Fruit fly (Drosophila melanogaster) whole organism, embryonic: ENCODE results near the gene CG10300.

Source experiments
- Atf6 ChIP-seq: fragments of 200-800 bp; sonication (Bioruptor generic); IDR thresholded peaks from 2 replicates; pipeline ENCODE4 v1.3.6; 2022; ENCODE audit warnings: missing biosample characterization, missing genetic modification characterization
- B-H2 ChIP-seq: fragments of 200-800 bp; sonication (Bioruptor generic); optimal IDR thresholded peaks from 2 replicates; lab custom pipeline; 2018; ENCODE audit warnings: missing biosample characterization, mild to moderate bottlenecking, missing genetic modification characterization
- CG10462 ChIP-seq: fragments of 200-800 bp; sonication (Bioruptor generic); optimal IDR thresholded peaks from 2 replicates; lab custom pipeline; 2016; ENCODE audit warnings: missing biosample characterization, missing genetic modification characterization
- CG11247 ChIP-seq: fragments of 200-800 bp; sonication (Bioruptor generic); IDR thresholded peaks from 2 replicates; pipeline ENCODE4 v1.3.6; 2022; ENCODE audit warnings: missing biosample characterization, missing genetic modification characterization
- CG11695 ChIP-seq: fragments of 200-800 bp; sonication (Bioruptor generic); IDR thresholded peaks from 3 replicates; pipeline ENCODE4 v1.3.6; 2022; ENCODE audit warnings: missing biosample characterization, missing genetic modification characterization
- CG11723 ChIP-seq: fragments of 200-800 bp; sonication (Bioruptor generic); optimal IDR thresholded peaks from 2 replicates; lab custom pipeline; 2017; ENCODE audit warnings: missing biosample characterization, mild to moderate bottlenecking, missing genetic modification characterization
- CG13123 ChIP-seq: fragments of 200-800 bp; sonication (Bioruptor generic); optimal IDR thresholded peaks from 2 replicates; lab custom pipeline; 2016; ENCODE audit warnings: missing biosample characterization, missing genetic modification characterization
- CG14441 ChIP-seq: fragments of 200-800 bp; sonication (Bioruptor generic); IDR thresholded peaks from 2 replicates; pipeline ENCODE4 v1.3.6; 2022; ENCODE audit warnings: missing biosample characterization, missing genetic modification characterization
- CG14965 ChIP-seq: fragments of 200-800 bp; sonication (Bioruptor generic); optimal IDR thresholded peaks from 2 replicates; lab custom pipeline; 2016; ENCODE audit warnings: missing biosample characterization, missing genetic modification characterization, borderline replicate concordance
- CG17328 ChIP-seq: fragments of 200-800 bp; sonication (Bioruptor generic); IDR thresholded peaks from 2 replicates; pipeline ENCODE4 v1.3.6; 2022; ENCODE audit warnings: missing biosample characterization, missing genetic modification characterization
- CG17568 ChIP-seq: fragments of 200-800 bp; sonication (Bioruptor generic); optimal IDR thresholded peaks from 2 replicates; lab custom pipeline; 2018; ENCODE audit warnings: missing biosample characterization, mild to moderate bottlenecking, missing genetic modification characterization, moderate library complexity
- CG17829 ChIP-seq: fragments of 200-800 bp; optimal IDR thresholded peaks from 2 replicates; lab custom pipeline; 2019; ENCODE audit warnings: missing biosample characterization, mild to moderate bottlenecking, missing genetic modification characterization, moderate library complexity
- CG18476 ChIP-seq: fragments of 200-800 bp; sonication (Bioruptor generic); optimal IDR thresholded peaks from 2 replicates; lab custom pipeline; 2016; ENCODE audit warnings: missing biosample characterization, mild to moderate bottlenecking, missing genetic modification characterization
- CG18619 ChIP-seq: fragments of 200-800 bp; sonication (Bioruptor generic); optimal IDR thresholded peaks from 3 replicates; lab custom pipeline; 2017; ENCODE audit warnings: missing biosample characterization, mild to moderate bottlenecking, missing genetic modification characterization
- CG2202 ChIP-seq: fragments of 200-800 bp; sonication (Bioruptor generic); optimal IDR thresholded peaks from 2 replicates; lab custom pipeline; 2018; ENCODE audit warnings: missing biosample characterization, mild to moderate bottlenecking, missing genetic modification characterization
- CG2875 ChIP-seq: fragments of 200-800 bp; sonication (Bioruptor generic); optimal IDR thresholded peaks from 2 replicates; lab custom pipeline; 2017; ENCODE audit warnings: missing biosample characterization, mild to moderate bottlenecking, missing genetic modification characterization, missing genetic modification reagents
- CG33557 ChIP-seq: fragments of 200-800 bp; sonication (Bioruptor generic); optimal IDR thresholded peaks from 2 replicates; lab custom pipeline; 2019; ENCODE audit warnings: missing biosample characterization, mild to moderate bottlenecking, missing genetic modification characterization, moderate library complexity
- CG3726 ChIP-seq: fragments of 200-800 bp; sonication (Bioruptor generic); IDR thresholded peaks from 3 replicates; pipeline ENCODE4, ENCODE4 v1.3.6; 2022; ENCODE audit warnings: missing biosample characterization, missing genetic modification characterization
- CG4328 ChIP-seq: fragments of 200-800 bp; sonication (Bioruptor generic); optimal IDR thresholded peaks from 3 replicates; lab custom pipeline; 2017; ENCODE audit warnings: missing biosample characterization, missing genetic modification reagents, missing genetic modification characterization
- CG4854 ChIP-seq: fragments of 200-800 bp; sonication (Bioruptor generic); optimal IDR thresholded peaks from 2 replicates; lab custom pipeline; 2016; ENCODE audit warnings: missing biosample characterization, missing genetic modification characterization, inconsistent platforms
- CG5953 ChIP-seq: fragments of 200-800 bp; sonication (Bioruptor generic); IDR thresholded peaks from 2 replicates; pipeline ENCODE4 v1.3.6; 2022; ENCODE audit warnings: missing biosample characterization, missing genetic modification characterization
- CG9609 ChIP-seq: fragments of 200-800 bp; sonication (Bioruptor generic); optimal IDR thresholded peaks from 3 replicates; lab custom pipeline; 2016; ENCODE audit warnings: missing biosample characterization, missing genetic modification characterization
- CG9797 ChIP-seq: fragments of 200-800 bp; sonication (Bioruptor generic); optimal IDR thresholded peaks from 3 replicates; lab custom pipeline; 2018; ENCODE audit warnings: missing biosample characterization, mild to moderate bottlenecking, missing genetic modification characterization
- Chrac-16 ChIP-seq: fragments of 200-800 bp; sonication (Bioruptor generic); optimal IDR thresholded peaks from 3 replicates; lab custom pipeline; 2016; ENCODE audit warnings: missing biosample characterization, missing genetic modification characterization
- D ChIP-seq, 2 experiments: fragments of 200-800 bp in 1 of 2; fragments of >200 bp in 1 of 2; sonication (Bioruptor generic) in 1 of 2; optimal IDR thresholded peaks; 2 replicates in 1 of 2; 3 replicates in 1 of 2; lab custom pipeline; 2017; ENCODE audit warnings: mild to moderate bottlenecking in 1 of 2, missing biosample characterization in 1 of 2, missing genetic modification characterization in 1 of 2, missing genetic modification reagents in 1 of 2
- ERR ChIP-seq: fragments of 200-800 bp; sonication (Bioruptor generic); optimal IDR thresholded peaks from 2 replicates; lab custom pipeline; 2016; ENCODE audit warnings: missing biosample characterization, missing genetic modification characterization
- HHEX ChIP-seq: fragments of 200-800 bp; sonication (Bioruptor generic); optimal IDR thresholded peaks from 3 replicates; lab custom pipeline; 2017; ENCODE audit warnings: missing biosample characterization, mild to moderate bottlenecking, missing genetic modification characterization, missing genetic modification reagents
- Hand ChIP-seq: fragments of 200-800 bp; sonication (Bioruptor generic); optimal IDR thresholded peaks from 2 replicates; lab custom pipeline; 2017; ENCODE audit warnings: mild to moderate bottlenecking, missing biosample characterization, missing genetic modification reagents, missing genetic modification characterization
- Side ChIP-seq: fragments of 200-800 bp; sonication (Bioruptor generic); optimal IDR thresholded peaks from 2 replicates; lab custom pipeline; 2016; ENCODE audit warnings: missing biosample characterization, missing genetic modification characterization
- Sox102F ChIP-seq: fragments of 200-800 bp; sonication (Bioruptor generic); optimal IDR thresholded peaks from 2 replicates; lab custom pipeline; 2018; ENCODE audit warnings: missing biosample characterization, mild to moderate bottlenecking, missing genetic modification characterization, moderate library complexity
- Sry-β ChIP-seq: fragments of 200-800 bp; sonication (Bioruptor generic); optimal IDR thresholded peaks from 2 replicates; lab custom pipeline; 2018; ENCODE audit warnings: missing biosample characterization, mild to moderate bottlenecking, missing genetic modification characterization, moderate library complexity
- bab2 ChIP-seq: fragments of 200-800 bp; sonication (Bioruptor generic); optimal IDR thresholded peaks from 2 replicates; lab custom pipeline; 2016; ENCODE audit warnings: missing biosample characterization, missing genetic modification characterization
- btn ChIP-seq: fragments of 200-800 bp; sonication (Bioruptor generic); optimal IDR thresholded peaks from 2 replicates; lab custom pipeline; 2016; ENCODE audit warnings: missing biosample characterization, missing genetic modification characterization
- ci ChIP-seq: fragments of 200-800 bp; sonication (Bioruptor generic); IDR thresholded peaks from 3 replicates; pipeline ENCODE4 v1.3.6; 2022; ENCODE audit warnings: missing biosample characterization, missing genetic modification characterization
- dan ChIP-seq: fragments of 200-800 bp; sonication (Bioruptor generic); IDR thresholded peaks from 2 replicates; pipeline ENCODE4 v1.3.6; 2022; ENCODE audit warnings: missing biosample characterization, missing genetic modification characterization
- dysf ChIP-seq: fragments of 200-800 bp; sonication (Bioruptor generic); IDR thresholded peaks from 3 replicates; pipeline ENCODE4 v1.3.6; 2022; ENCODE audit warnings: missing biosample characterization, missing genetic modification characterization
- her ChIP-seq: fragments of 200-800 bp; sonication (Bioruptor generic); optimal IDR thresholded peaks from 2 replicates; lab custom pipeline; 2016; ENCODE audit warnings: missing biosample characterization, missing genetic modification characterization
- hkb ChIP-seq, 2 experiments: fragments of 200-800 bp in 1 of 2; fragments of >200 bp in 1 of 2; sonication (Bioruptor generic) in 1 of 2; IDR thresholded peaks in 1 of 2; optimal IDR thresholded peaks in 1 of 2; 2 replicates each; pipeline versions ENCODE4 v1.3.6 to Lab custom; 2017 to 2022; ENCODE audit warnings: missing biosample characterization in 1 of 2, missing genetic modification characterization in 1 of 2
- jigr1 ChIP-seq: fragments of 200-800 bp; sonication (Bioruptor generic); IDR thresholded peaks from 3 replicates; pipeline ENCODE4 v1.3.6; 2022; ENCODE audit warnings: missing biosample characterization, missing genetic modification characterization
- nmo ChIP-seq: fragments of 200-800 bp; sonication (Bioruptor generic); optimal IDR thresholded peaks from 2 replicates; lab custom pipeline; 2018; ENCODE audit warnings: missing biosample characterization, mild to moderate bottlenecking, missing genetic modification characterization, moderate library complexity
- pnt ChIP-seq: fragments of 200-800 bp; sonication (Bioruptor generic); optimal IDR thresholded peaks from 3 replicates; lab custom pipeline; 2016; ENCODE audit warnings: missing biosample characterization, missing genetic modification characterization
- pzg ChIP-seq: fragments of 200-800 bp; sonication (Bioruptor generic); optimal IDR thresholded peaks from 3 replicates; lab custom pipeline; 2018; ENCODE audit warnings: missing biosample characterization, mild to moderate bottlenecking, missing genetic modification characterization, moderate library complexity
- repo ChIP-seq: fragments of 200-800 bp; sonication (Bioruptor generic); optimal IDR thresholded peaks from 2 replicates; lab custom pipeline; 2016; ENCODE audit warnings: missing biosample characterization, missing genetic modification characterization
- ro ChIP-seq: fragments of 200-800 bp; sonication (Bioruptor generic); IDR thresholded peaks from 2 replicates; pipeline ENCODE4 v1.3.6; 2022; ENCODE audit warnings: missing biosample characterization, missing genetic modification characterization
- scrt ChIP-seq: fragments of 200-800 bp; sonication (Bioruptor generic); optimal IDR thresholded peaks from 2 replicates; lab custom pipeline; 2018; ENCODE audit warnings: missing biosample characterization, mild to moderate bottlenecking, missing genetic modification characterization, moderate library complexity
- sisA ChIP-seq: fragments of 200-800 bp; sonication (Bioruptor generic); IDR thresholded peaks from 2 replicates; pipeline ENCODE4 v1.3.6; 2022; ENCODE audit warnings: missing biosample characterization, missing genetic modification characterization
- so ChIP-seq: fragments of 200-800 bp; sonication (Bioruptor generic); IDR thresholded peaks from 3 replicates; pipeline ENCODE4 v1.3.6; 2022; ENCODE audit warnings: missing biosample characterization, missing genetic modification characterization
- ssp ChIP-seq: fragments of 200-800 bp; sonication (Bioruptor generic); IDR thresholded peaks from 2 replicates; pipeline ENCODE4 v1.3.6; 2022; ENCODE audit warnings: missing biosample characterization, missing genetic modification characterization
- tup ChIP-seq: fragments of 200-800 bp; sonication (Bioruptor generic); optimal IDR thresholded peaks from 2 replicates; lab custom pipeline; 2016; ENCODE audit warnings: missing biosample characterization, mild to moderate bottlenecking, missing genetic modification characterization, moderate library complexity

CG10300 gene

dm6 chr3R:23723381-23724034 is 12.2 kb downstream of the CG10300 start (continued):
- TF ChIP-seq CG33557 (GFP tag; lab: Kevin White, UChicago) (peak; percentile 30), B-H2 (GFP tag; lab: Kevin White, UChicago) (no peak), so (GFP tag; lab: Robert Waterston, UW) (peak; percentile 37; the same call in 1 of the 3 replicates), pnt (GFP tag; lab: Kevin White, UChicago) (peak; percentile 60), hkb (optimal IDR thresholded peaks at IDR 0.05; lab: Kevin White, UChicago) (no peak), hkb (GFP tag; IDR thresholded peaks at IDR 0.05; lab: Robert Waterston, UW) (peak; percentile 89), pzg (GFP tag; lab: Kevin White, UChicago) (no peak), ERR (no peak), repo (GFP tag; lab: Kevin White, UChicago) (peak; percentile 85), dan (GFP tag; lab: Robert Waterston, UW) (no peak), jigr1 (GFP tag; lab: Robert Waterston, UW) (0 out of 3 replicates have a peak, but pooled peaks have one; percentile 12), CG17568 (GFP tag; lab: Kevin White, UChicago) (peak; percentile 48), CG17829 (tag; lab: Kevin White, UChicago) (no peak), CG2202 (tag; lab: Kevin White, UChicago) (peak; percentile 10), nmo (GFP tag; lab: Kevin White, UChicago) (no peak), btn (GFP tag; lab: Kevin White, UChicago) (no peak), tup (no peak), Sry-β (GFP tag; lab: Kevin White, UChicago) (peak; percentile 62), CG9609 (GFP tag; lab: Kevin White, UChicago) (no peak), bab2 (GFP tag; lab: Kevin White, UChicago) (peak; percentile 42), CG14441 (GFP tag; lab: Robert Waterston, UW) (peak; percentile 43; the same call in 1 of the 2 replicates), Hand (GFP tag; lab: Kevin White, UChicago) (no peak), Atf6 (peak; percentile 52; the same call in 1 of the 2 replicates), CG3726 (peak; percentile 79; the same call in 2 of the 3 replicates), CG2875 (GFP tag; lab: Kevin White, UChicago) (peak; percentile 68), Side (GFP tag; lab: Kevin White, UChicago) (peak; percentile 49), CG9797 (peak; percentile 23), D (optimal IDR thresholded peaks at IDR 0.05; lab: Kevin White, UChicago) (no peak), D (GFP tag; optimal IDR thresholded peaks at IDR 0.05; lab: Kevin White, UChicago) (peak; percentile 31), CG4328 (GFP tag; lab: Kevin White, UChicago) (peak; percentile 83), ci (peak; percentile 81), ssp (no peak), CG18619 (GFP tag; lab: Kevin White, UChicago) (no peak), CG13123 (GFP tag; lab: Kevin White, UChicago) (peak; percentile 48), CG11723 (GFP tag; lab: Kevin White, UChicago) (peak; percentile 51), CG17328 (GFP tag; lab: Robert Waterston, UW) (peak; percentile 38; the same call in 1 of the 2 replicates), CG14965 (peak; percentile 63), CG4854 (peak; percentile 37), Sox102F (peak; percentile 24), HHEX (GFP tag; lab: Kevin White, UChicago) (peak; percentile 84), ro (GFP tag; lab: Robert Waterston, UW) (no peak), CG10462 (GFP tag; lab: Kevin White, UChicago) (peak; percentile 21), CG11695 (GFP tag; lab: Robert Waterston, UW) (peak; percentile 44; the same call in 1 of the 3 replicates), her (GFP tag; lab: Kevin White, UChicago) (peak; percentile 27), dysf (GFP tag; lab: Robert Waterston, UW) (peak; percentile 42; the same call in 1 of the 3 replicates), CG11247 (GFP tag; lab: Robert Waterston, UW) (no peak), Chrac-16 (GFP tag; lab: Kevin White, UChicago) (no peak), sisA (GFP tag; lab: Robert Waterston, UW) (no peak), CG18476 (GFP tag; lab: Kevin White, UChicago) (peak; percentile 37), CG5953 (GFP tag; lab: Robert Waterston, UW) (peak; percentile 54; the same call in 1 of the 2 replicates), scrt (no peak)
